Fruit fly (Drosophila melanogaster): ENCODE results near the gene CG13458.

DNA sequence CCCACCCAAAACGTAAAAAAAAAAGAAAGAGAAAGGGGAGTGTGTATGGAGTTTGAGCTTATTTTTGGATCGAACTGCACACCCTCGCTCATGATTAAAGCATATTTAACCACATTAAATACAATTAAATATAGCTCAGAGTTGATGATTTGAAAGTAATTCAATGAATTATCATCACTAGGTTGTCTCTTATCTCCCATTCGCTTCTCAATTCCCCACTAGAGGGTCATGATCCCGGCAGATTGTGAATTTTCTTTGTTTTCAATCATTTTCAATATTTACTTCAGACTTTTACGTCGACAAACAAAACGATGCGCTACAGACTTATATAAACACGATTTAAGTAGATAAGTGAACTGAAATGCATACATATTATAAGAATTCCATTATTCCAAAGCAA, 37.0 kb upstream of the CG13458 start:
- TF ChIP-seq psq (optimal IDR thresholded peaks at IDR 0.05), result no peak
- no peak for TF ChIP-seq usp (GFP tag; optimal IDR thresholded peaks at IDR 0.05)
- TF ChIP-seq Dll (optimal IDR thresholded peaks at IDR 0.05), result no peak
- no peak for TF ChIP-seq EcR (GFP tag; optimal IDR thresholded peaks at IDR 0.05)
